Worm (Caenorhabditis elegans) whole organism, L4 larva: ENCODE results near the gene C27F2.10.
A peak's percentile ranks its signal among the peaks of the same experiment; 100 is the strongest.

ENCODE experiments used
- D1046.2 ChIP-seq: fragments of 200-800 bp; sonication (Bioruptor generic); IDR thresholded peaks from 2 replicates; pipeline ENCODE4 v1.3.6; 2022; ENCODE audit warnings: missing genetic modification characterization, missing compliant biosample characterization
- F10B5.3 ChIP-seq: sonication (generic microtip); optimal IDR thresholded peaks from 2 replicates; lab custom pipeline; 2016; ENCODE audit warnings: mild to moderate bottlenecking, missing genetic modification characterization, missing compliant biosample characterization
- F49E8.2 ChIP-seq: sonication (generic microtip); optimal IDR thresholded peaks from 2 replicates; lab custom pipeline; 2016; ENCODE audit warnings: missing compliant biosample characterization, mild to moderate bottlenecking, missing genetic modification characterization, borderline replicate concordance
- T26A8.4 ChIP-seq: fragments of 200-800 bp; sonication (Bioruptor generic); IDR thresholded peaks from 2 replicates; pipeline ENCODE4 v1.3.6; 2022; ENCODE audit warnings: missing genetic modification characterization, missing compliant biosample characterization
- Y105C5A.15 ChIP-seq: fragments of 200-800 bp; sonication (Bioruptor generic); IDR thresholded peaks from 2 replicates; pipeline ENCODE4 v1.3.6; 2022; ENCODE audit warnings: missing genetic modification characterization, missing compliant biosample characterization
- Y48G9A.11 ChIP-seq: fragments of 200-800 bp; sonication (Bioruptor generic); IDR thresholded peaks from 2 replicates; pipeline ENCODE4 v1.3.6; 2022; ENCODE audit warnings: missing genetic modification reagents, missing genetic modification characterization, missing compliant biosample characterization
- Y75B8A.6 ChIP-seq: fragments of 200-800 bp; sonication (Bioruptor generic); IDR thresholded peaks from 2 replicates; pipeline ENCODE4 v1.3.6; 2022; ENCODE audit warnings: missing genetic modification reagents, missing genetic modification characterization, missing compliant biosample characterization
- aha-1 ChIP-seq: fragments of 150-350 bp; peaks from one replicate; lab custom pipeline; 2014; ENCODE audit warnings: missing biosample characterization, missing genetic modification characterization
- attf-4 ChIP-seq: sonication (generic microtip); optimal IDR thresholded peaks from 3 replicates; lab custom pipeline; 2017; ENCODE audit warnings: missing biosample characterization, missing genetic modification characterization
- ceh-62 ChIP-seq: sonication (generic microtip); optimal IDR thresholded peaks from 2 replicates; lab custom pipeline; 2017; ENCODE audit warnings: missing biosample characterization, missing genetic modification characterization
- ces-1 ChIP-seq: fragments of 150-350 bp; sonication (generic microtip); optimal IDR thresholded peaks from 4 replicates; lab custom pipeline; 2014; ENCODE audit warnings: missing biosample characterization, missing genetic modification reagents, missing genetic modification characterization
- cey-2 ChIP-seq: sonication (generic microtip); optimal IDR thresholded peaks from 3 replicates; lab custom pipeline; 2017; ENCODE audit warnings: missing genetic modification characterization, mild to moderate bottlenecking, missing compliant biosample characterization, antibody characterized with exemption, borderline replicate concordance; ENCODE audit not compliant: insufficient read depth
- dmd-8 ChIP-seq: fragments of 200-800 bp; sonication (Bioruptor generic); IDR thresholded peaks from 2 replicates; pipeline ENCODE4 v1.3.6; 2022; ENCODE audit warnings: missing genetic modification characterization, missing compliant biosample characterization
- dmd-9 ChIP-seq: fragments of 200-800 bp; sonication (Bioruptor generic); IDR thresholded peaks from 2 replicates; pipeline ENCODE4 v1.3.6; 2022; ENCODE audit warnings: missing genetic modification reagents, missing genetic modification characterization, missing compliant biosample characterization
- duxl-1 ChIP-seq: sonication (generic microtip); optimal IDR thresholded peaks from 2 replicates; lab custom pipeline; 2016; ENCODE audit warnings: mild to moderate bottlenecking, missing genetic modification characterization, moderate library complexity, missing compliant biosample characterization; ENCODE audit not compliant: poor library complexity
- fkh-10 ChIP-seq: fragments of 150-350 bp; optimal IDR thresholded peaks from 2 replicates; lab custom pipeline; 2014; ENCODE audit warnings: missing biosample characterization, missing genetic modification reagents, missing genetic modification characterization
- fos-1 ChIP-seq: fragments of 150-350 bp; optimal IDR thresholded peaks from 2 replicates; lab custom pipeline; 2014; ENCODE audit warnings: missing biosample characterization, missing genetic modification characterization
- hlh-11 ChIP-seq: fragments of 200-800 bp; sonication (Bioruptor generic); optimal IDR thresholded peaks from 2 replicates; lab custom pipeline; 2018; ENCODE audit warnings: mild to moderate bottlenecking, missing genetic modification characterization, missing compliant biosample characterization
- hlh-30 ChIP-seq: sonication (generic microtip); optimal IDR thresholded peaks from 2 replicates; lab custom pipeline; 2017; ENCODE audit warnings: antibody characterized with exemption, mild to moderate bottlenecking, missing genetic modification characterization, missing compliant biosample characterization; ENCODE audit not compliant: insufficient read depth
- lin-15B ChIP-seq: fragments of 150-350 bp; sonication (generic microtip); optimal IDR thresholded peaks from 3 replicates; lab custom pipeline; 2014; ENCODE audit warnings: missing biosample characterization, missing genetic modification characterization
- lin-29 ChIP-seq: fragments of 200-800 bp; sonication (Bioruptor generic); IDR thresholded peaks from 2 replicates; pipeline ENCODE4 v1.3.6; 2022; ENCODE audit warnings: missing genetic modification reagents, missing genetic modification characterization, missing compliant biosample characterization
- lin-39 ChIP-seq: fragments of 150-350 bp; optimal IDR thresholded peaks from 2 replicates; lab custom pipeline; 2014; ENCODE audit warnings: missing biosample characterization, missing genetic modification reagents, missing genetic modification characterization
- lir-3 ChIP-seq: sonication (generic microtip); optimal IDR thresholded peaks from 2 replicates; lab custom pipeline; 2016; ENCODE audit warnings: mild to moderate bottlenecking, missing genetic modification characterization, missing compliant biosample characterization
- madf-5 ChIP-seq, 2 experiments: fragments of 200-800 bp; sonication (Bioruptor generic); IDR thresholded peaks; 2 replicates each; pipeline ENCODE4 v1.3.6; 2022; ENCODE audit warnings: missing compliant biosample characterization in 2 of 2, missing genetic modification characterization in 2 of 2
- mdl-1 ChIP-seq, 2 experiments: fragments of 150-350 bp in 1 of 2; sonication (generic microtip) in 1 of 2; optimal IDR thresholded peaks; 2 replicates each; lab custom pipeline; 2014 to 2017; ENCODE audit warnings: missing biosample characterization in 2 of 2, missing genetic modification characterization in 2 of 2
- mep-1 ChIP-seq: fragments of 150-350 bp; sonication (generic microtip); optimal IDR thresholded peaks from 3 replicates; lab custom pipeline; 2014; ENCODE audit warnings: missing biosample characterization, missing genetic modification characterization
- mxl-3 ChIP-seq: fragments of 200-800 bp; sonication (Bioruptor generic); optimal IDR thresholded peaks from 2 replicates; lab custom pipeline; 2018; ENCODE audit warnings: mild to moderate bottlenecking, missing genetic modification characterization, missing compliant biosample characterization
- nhr-10 ChIP-seq: fragments of 150-350 bp; optimal IDR thresholded peaks from 2 replicates; lab custom pipeline; 2014; ENCODE audit warnings: missing biosample characterization, missing genetic modification characterization
- nhr-102 ChIP-seq: sonication (generic microtip); optimal IDR thresholded peaks from 2 replicates; lab custom pipeline; 2016; ENCODE audit warnings: mild to moderate bottlenecking, missing genetic modification characterization, moderate library complexity, missing compliant biosample characterization
- nhr-111 ChIP-seq: fragments of 200-800 bp; sonication (Bioruptor generic); optimal IDR thresholded peaks from 2 replicates; lab custom pipeline; 2018; ENCODE audit warnings: mild to moderate bottlenecking, missing genetic modification characterization, missing compliant biosample characterization
- nhr-28 ChIP-seq: fragments of 150-350 bp; optimal IDR thresholded peaks from 2 replicates; lab custom pipeline; 2014; ENCODE audit warnings: missing biosample characterization, missing genetic modification characterization
- nhr-42 ChIP-seq: fragments of 200-800 bp; sonication (Bioruptor generic); IDR thresholded peaks from 2 replicates; pipeline ENCODE4 v1.3.6; 2022; ENCODE audit warnings: missing genetic modification characterization, missing compliant biosample characterization
- nhr-48 ChIP-seq: sonication (generic microtip); optimal IDR thresholded peaks from 2 replicates; lab custom pipeline; 2016; ENCODE audit warnings: mild to moderate bottlenecking, missing genetic modification characterization, missing compliant biosample characterization
- nhr-6 ChIP-seq: fragments of 150-350 bp; optimal IDR thresholded peaks from 2 replicates; lab custom pipeline; 2014; ENCODE audit warnings: missing biosample characterization, missing genetic modification characterization
- rbr-2 ChIP-seq: sonication (generic microtip); optimal IDR thresholded peaks from 2 replicates; lab custom pipeline; 2016; ENCODE audit warnings: missing genotype, missing genetic modification characterization, missing compliant biosample characterization
- saeg-2 ChIP-seq: fragments of 200-800 bp; sonication (Bioruptor generic); IDR thresholded peaks from 2 replicates; pipeline ENCODE4 v1.3.6; 2022; ENCODE audit warnings: missing genetic modification reagents, missing genetic modification characterization, missing compliant biosample characterization
- set-16 ChIP-seq: fragments of 200-800 bp; sonication (Bioruptor generic); IDR thresholded peaks from 2 replicates; pipeline ENCODE4 v1.3.6; 2022; ENCODE audit warnings: missing genetic modification reagents, missing genetic modification characterization, missing compliant biosample characterization
- skn-1 ChIP-seq: fragments of 150-350 bp; optimal IDR thresholded peaks from 2 replicates; lab custom pipeline; 2014; ENCODE audit warnings: missing biosample characterization, missing genetic modification characterization
- snpc-1.2 ChIP-seq: fragments of 200-800 bp; sonication (Bioruptor generic); IDR thresholded peaks from 2 replicates; pipeline ENCODE4 v1.3.6; 2022; ENCODE audit warnings: missing genetic modification reagents, missing genetic modification characterization, missing compliant biosample characterization
- spr-3 ChIP-seq: fragments of 200-800 bp; sonication (Bioruptor generic); optimal IDR thresholded peaks from 2 replicates; lab custom pipeline; 2018; ENCODE audit warnings: mild to moderate bottlenecking, missing genetic modification characterization, missing compliant biosample characterization
- tra-1 ChIP-seq: fragments of 200-800 bp; sonication (Bioruptor generic); IDR thresholded peaks from 2 replicates; pipeline ENCODE4 v1.3.6; 2022; ENCODE audit warnings: missing genetic modification reagents, missing genetic modification characterization, missing compliant biosample characterization
- unc-130 ChIP-seq: sonication (generic microtip); optimal IDR thresholded peaks from 2 replicates; lab custom pipeline; 2016; ENCODE audit warnings: missing genetic modification reagents, missing genetic modification characterization, missing compliant biosample characterization
- vab-7 ChIP-seq: fragments of 200-800 bp; sonication (Bioruptor generic); IDR thresholded peaks from 2 replicates; pipeline ENCODE4 v1.3.6; 2022; ENCODE audit warnings: missing genetic modification reagents, missing genetic modification characterization, missing compliant biosample characterization
- zag-1 ChIP-seq: fragments of 150-350 bp; optimal IDR thresholded peaks from 2 replicates; lab custom pipeline; 2014; ENCODE audit warnings: missing biosample characterization, missing genetic modification characterization
- zfp-2 ChIP-seq: sonication (generic microtip); optimal IDR thresholded peaks from 2 replicates; lab custom pipeline; 2016; ENCODE audit warnings: mild to moderate bottlenecking, missing genetic modification characterization, missing compliant biosample characterization
- zip-11 ChIP-seq: fragments of 200-800 bp; sonication (Bioruptor generic); IDR thresholded peaks from 2 replicates; pipeline ENCODE4 v1.3.6; 2022; ENCODE audit warnings: missing genetic modification characterization, missing compliant biosample characterization

C27F2.10 gene

DNA sequence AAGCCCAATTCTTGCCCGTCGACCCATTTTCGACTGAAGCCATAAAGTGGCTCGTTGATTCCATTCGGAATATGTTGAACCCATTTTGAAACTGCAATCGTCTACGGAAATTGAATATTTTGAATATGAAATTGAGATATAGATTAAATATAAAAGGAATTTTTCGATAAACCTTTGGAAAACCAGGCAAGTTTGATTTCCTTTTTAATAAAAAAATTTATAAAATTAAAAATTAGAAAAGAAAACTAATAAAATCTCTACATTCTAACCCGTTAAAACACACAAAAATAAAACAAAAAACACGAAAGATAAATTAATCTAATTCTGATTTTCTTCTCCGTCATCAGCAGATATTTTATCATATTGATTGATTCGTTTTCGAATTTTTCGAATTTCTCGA lies 20.2 kb upstream of the C27F2.10 start, which contains the start of gene R144.12:
Gene R144.12 (minus strand): TSS at position 101 of the 400 bp plus-strand sequence.
- TF ChIP-seq lin-39 (tag; lab: Kevin White, UChicago) (no peak), zip-11 (GFP tag; lab: Robert Waterston, UW) (no peak), mdl-1 (tag; optimal IDR thresholded peaks at IDR 0.05; lab: Kevin White, UChicago) (no peak), unc-130 (GFP tag; lab: Kevin White, UChicago) (no peak), T26A8.4 (no peak), mep-1 (tag; lab: Kevin White, UChicago) (no peak), nhr-42 (GFP tag; lab: Robert Waterston, UW) (no peak), cey-2 (tag; lab: Kevin White, UChicago) (no peak)
- TF ChIP-seq, all 104 proteins: peak for 0

DNA sequence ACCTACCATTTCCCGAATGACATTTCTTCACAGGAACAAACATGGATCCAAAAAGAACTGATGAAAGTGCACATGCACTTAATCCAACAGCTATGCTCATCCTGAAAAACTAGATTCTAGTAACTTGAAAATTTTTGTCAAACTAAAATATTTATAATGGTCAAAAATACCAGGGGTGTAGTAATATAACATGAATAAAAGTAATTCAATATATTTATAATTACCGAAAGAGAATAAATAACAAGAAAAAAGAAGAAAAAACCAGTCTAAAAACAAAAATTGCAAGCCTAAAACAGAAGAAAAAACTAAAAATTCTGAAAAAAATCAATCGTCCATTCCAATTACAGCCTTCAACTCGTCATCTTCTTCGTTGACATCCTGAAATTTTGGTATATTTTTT lies 17.9 kb upstream of the C27F2.10 start, which contains the start of gene R144.6:
Gene R144.6 (minus strand): TSS at position 101 of the 400 bp plus-strand sequence.
- TF ChIP-seq aha-1 (tag; lab: Kevin White, UChicago) (no peak), Y75B8A.6 (GFP tag; lab: Robert Waterston, UW) (no peak), madf-5 (GFP tag; IDR thresholded peaks at IDR 0.05; lab: Robert Waterston, UW) (no peak), duxl-1 (tag; lab: Kevin White, UChicago) (no peak), spr-3 (GFP tag; lab: Kevin White, UChicago) (no peak), lir-3 (tag; lab: Kevin White, UChicago) (no peak), rbr-2 (tag; lab: Kevin White, UChicago) (no peak), tra-1 (GFP tag; lab: Robert Waterston, UW) (no peak), attf-4 (tag; lab: Kevin White, UChicago) (no peak), nhr-102 (tag; lab: Kevin White, UChicago) (no peak), ceh-62 (tag; lab: Kevin White, UChicago) (no peak), skn-1 (tag; lab: Kevin White, UChicago) (no peak), ces-1 (GFP tag; lab: Kevin White, UChicago) (no peak), nhr-10 (no peak), D1046.2 (GFP tag; lab: Robert Waterston, UW) (no peak), zag-1 (tag; lab: Kevin White, UChicago) (no peak)

DNA sequence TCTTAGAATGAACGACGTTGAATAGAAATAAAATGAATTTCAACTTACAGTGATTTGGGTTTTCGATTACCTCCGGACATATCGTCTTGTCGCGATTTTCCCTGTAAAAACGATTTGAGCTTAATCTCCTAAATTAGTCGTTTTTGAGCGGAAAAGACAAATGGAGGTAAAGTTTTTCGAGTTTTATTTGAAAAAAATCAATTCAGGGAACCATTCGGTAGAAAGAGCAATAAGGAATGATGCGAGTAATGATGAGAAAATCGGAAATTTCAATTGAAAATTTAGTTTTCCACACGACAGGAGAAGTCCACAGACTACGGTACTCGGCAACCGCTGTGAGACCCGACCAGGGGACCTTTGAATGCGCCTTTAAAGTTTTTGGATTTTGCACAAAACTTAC lies 15.5 kb upstream of the C27F2.10 start, which contains the start of gene R144.10:
Gene R144.10 (minus strand): TSS at position 101 of the 400 bp plus-strand sequence.
- TF ChIP-seq F10B5.3 (tag; lab: Kevin White, UChicago) (no peak), unc-130 (GFP tag; lab: Kevin White, UChicago) (no peak), vab-7 (GFP tag; lab: Robert Waterston, UW) (no peak), aha-1 (tag; lab: Kevin White, UChicago) (no peak), lin-39 (tag; lab: Kevin White, UChicago) (no peak), snpc-1.2 (GFP tag; lab: Robert Waterston, UW) (no peak), nhr-28 (tag; lab: Kevin White, UChicago) (no peak)

DNA sequence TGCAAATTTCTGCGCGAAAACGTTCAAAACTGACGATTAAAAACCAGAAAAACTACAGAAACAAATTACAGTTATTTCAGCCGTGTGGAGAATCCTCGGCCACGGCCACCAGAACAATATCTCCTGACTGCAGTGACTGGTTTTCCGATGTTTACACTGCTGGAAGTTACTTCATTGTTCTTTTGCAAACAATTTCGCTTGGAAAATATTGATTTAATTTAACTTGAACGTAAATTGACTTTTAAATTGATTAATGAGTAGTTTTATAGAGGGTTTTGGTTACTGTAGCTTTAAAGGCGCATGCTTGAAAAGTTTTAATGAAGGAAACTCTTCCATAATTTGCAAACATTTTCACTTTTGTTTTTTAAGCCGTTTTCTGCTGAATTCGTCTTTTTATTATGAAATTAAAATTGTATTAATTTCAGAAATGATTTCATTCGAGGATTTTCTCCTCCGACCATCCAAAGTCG lies 12.3 kb upstream of the C27F2.10 start, which contains the start of gene smcr-8:
Gene smcr-8 (plus strand): TSS at position 420 of the 470 bp plus-strand sequence.
- TF ChIP-seq hlh-30 (no peak), saeg-2 (GFP tag; lab: Robert Waterston, UW) (no peak), F49E8.2 (tag; lab: Kevin White, UChicago) (no peak), fos-1 (no peak), hlh-11 (no peak), Y105C5A.15 (no peak), T26A8.4 (no peak), nhr-6 (tag; lab: Kevin White, UChicago) (no peak), Y48G9A.11 (GFP tag; lab: Robert Waterston, UW) (0 out of 2 replicates have a peak, but pooled peaks have one; percentile 30), lin-39 (tag; lab: Kevin White, UChicago) (no peak), nhr-111 (GFP tag; lab: Kevin White, UChicago) (no peak), lin-29 (GFP tag; lab: Robert Waterston, UW) (no peak), set-16 (GFP tag; lab: Robert Waterston, UW) (no peak), snpc-1.2 (GFP tag; lab: Robert Waterston, UW) (no peak), mxl-3 (GFP tag; lab: Kevin White, UChicago) (no peak), nhr-48 (tag; lab: Kevin White, UChicago) (no peak), zfp-2 (tag; lab: Kevin White, UChicago) (no peak), dmd-9 (GFP tag; lab: Robert Waterston, UW) (no peak), fkh-10 (no peak), vab-7 (GFP tag; lab: Robert Waterston, UW) (no peak), dmd-8 (GFP tag; lab: Robert Waterston, UW) (no peak), lin-15B (tag; lab: Kevin White, UChicago) (no peak)
